Fruit fly (Drosophila melanogaster): ENCODE measurements around the gene lama.

lama gene

DNA sequence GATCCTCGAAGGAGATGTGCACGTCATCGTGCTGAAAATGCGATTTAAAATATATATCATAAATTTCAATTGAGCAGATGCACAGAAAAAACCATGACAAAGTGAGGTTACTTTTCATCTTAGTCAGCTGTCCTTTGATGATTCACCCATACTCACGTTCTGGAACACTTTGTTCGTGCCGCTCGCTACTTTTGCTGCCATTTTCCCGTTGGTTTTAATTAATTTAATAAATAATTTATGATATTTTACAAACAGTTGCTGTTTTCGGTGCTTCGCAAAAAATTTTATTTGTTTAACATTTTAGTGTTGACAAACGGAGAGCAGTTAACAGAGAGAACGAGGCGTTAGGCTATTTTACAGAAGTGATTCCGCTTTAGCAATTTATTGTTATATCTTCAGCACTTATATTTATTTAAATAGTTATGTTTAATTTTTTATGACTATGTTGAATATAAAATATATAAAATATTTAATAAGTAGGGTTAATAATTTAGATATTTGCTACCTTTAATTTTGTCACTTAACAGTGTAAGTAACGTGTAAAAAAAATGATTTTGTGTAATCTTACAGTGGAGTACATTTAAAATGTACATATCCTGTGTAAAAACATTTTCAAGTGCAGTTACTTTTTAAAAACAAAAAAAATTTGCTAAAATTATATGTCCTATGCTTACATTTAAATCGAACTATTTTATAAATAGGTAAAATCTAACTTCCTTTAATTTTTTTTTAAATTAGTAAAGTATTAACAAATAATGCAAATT is 12.2 kb upstream of the lama start, which contains the start of gene Pfdn4:
Gene Pfdn4 (minus strand): TSS at position 265 of the 764 bp plus-strand sequence.
- TF ChIP-seq Eip78C (GFP tag) (peak; percentile 34), svp (GFP tag) (peak; percentile 39), Blimp-1 (GFP tag; optimal IDR thresholded peaks at IDR 0.05) (no peak), CG10631 (GFP tag; optimal IDR thresholded peaks at IDR 0.05) (no peak), esn (GFP tag; optimal IDR thresholded peaks at IDR 0.05) (no peak), CG15336 (GFP tag; IDR thresholded peaks at IDR 0.05) (no peak), CG11902 (GFP tag; optimal IDR thresholded peaks at IDR 0.05) (no peak), eg (GFP tag; IDR thresholded peaks at IDR 0.05) (no peak)

DNA sequence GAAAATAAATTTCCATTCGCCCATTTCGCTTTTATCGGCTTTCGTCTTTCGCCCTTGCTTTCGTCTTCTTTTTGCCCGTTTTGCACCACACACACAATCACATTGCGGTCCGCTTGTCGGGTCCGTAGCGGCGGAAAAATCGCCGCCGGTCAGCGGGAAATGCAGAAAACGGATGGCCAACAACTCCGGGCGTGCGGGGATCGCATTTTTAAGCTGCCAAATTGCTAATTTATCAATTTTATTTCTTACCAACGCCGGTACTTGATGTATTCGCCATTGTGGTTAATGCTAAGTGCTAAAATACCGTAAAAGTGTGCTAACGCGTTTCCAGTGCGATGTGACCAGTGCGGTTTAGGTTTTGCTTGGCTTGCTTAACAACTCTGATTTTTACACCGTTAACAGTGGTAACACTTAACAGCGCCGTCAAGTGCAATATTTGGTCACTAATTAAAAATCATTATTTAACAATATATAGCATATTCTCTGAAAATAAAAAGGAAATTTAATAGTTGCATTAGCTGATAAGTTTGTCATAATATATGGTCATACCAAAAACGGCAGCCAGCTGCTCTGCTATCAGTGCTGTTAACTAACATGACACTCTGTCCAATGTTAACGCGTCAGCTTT is 10.3 kb upstream of the lama start, which contains the start of the genes Uev1A and Membrin:
Gene Uev1A (minus strand): TSS at position 346 of the 628 bp plus-strand sequence.
Gene Membrin (plus strand): TSS at position 576 of the 628 bp plus-strand sequence.
- no peak for TF ChIP-seq CG16779 (tag; optimal IDR thresholded peaks at IDR 0.05)
- peak; percentile 36 for TF ChIP-seq achi (GFP tag; optimal IDR thresholded peaks at IDR 0.05)
- TF ChIP-seq CG31627 (GFP tag; optimal IDR thresholded peaks at IDR 0.05) = peak; percentile 1
- TF ChIP-seq esn (GFP tag; optimal IDR thresholded peaks at IDR 0.05) = peak; percentile 32
- peak; percentile 18 for TF ChIP-seq cyc (GFP tag; optimal IDR thresholded peaks at IDR 0.05)
- TF ChIP-seq Met (GFP tag; optimal IDR thresholded peaks at IDR 0.05) = peak; percentile 11
- peak; percentile 51 for TF ChIP-seq Eip78C (GFP tag)
- TF ChIP-seq CG6792 (GFP tag; optimal IDR thresholded peaks at IDR 0.05) = no peak

DNA sequence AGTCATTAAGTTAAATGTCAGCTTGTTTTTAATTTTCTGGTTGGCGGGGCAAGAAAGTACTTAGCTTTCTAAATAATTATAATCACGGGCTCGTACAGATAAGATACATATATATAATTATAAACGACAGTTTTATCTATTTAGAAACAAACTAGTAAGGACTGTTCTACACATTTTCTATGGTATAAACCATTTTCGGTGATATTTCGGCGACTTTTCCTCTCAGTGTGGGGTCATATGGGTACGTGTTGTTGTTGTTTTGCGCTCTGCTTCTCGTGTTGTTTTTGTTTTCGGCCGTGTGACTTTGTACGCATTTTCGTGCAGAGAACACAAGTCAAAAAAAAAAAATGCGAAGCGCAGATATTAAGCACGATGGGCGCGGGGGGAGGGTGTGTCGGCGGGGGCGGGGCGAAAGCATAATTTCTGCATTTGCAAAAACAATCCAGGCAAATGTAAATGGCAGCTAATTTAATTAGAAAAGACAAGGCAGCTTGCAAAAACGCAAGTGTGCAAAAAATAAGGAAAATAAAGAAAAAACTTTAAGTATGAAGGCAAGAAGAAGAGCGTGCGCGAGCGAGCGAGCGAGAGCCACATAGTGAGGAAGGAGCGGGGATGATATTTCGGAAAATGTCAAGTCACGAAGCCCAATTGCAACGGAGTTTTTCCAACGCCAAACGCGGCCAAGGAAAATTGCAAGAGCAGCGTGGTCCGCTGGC is 9.6 kb upstream of the lama start:
- TF ChIP-seq CG7368 (GFP tag; optimal IDR thresholded peaks at IDR 0.05) = no peak
- TF ChIP-seq CG9139 (GFP tag; optimal IDR thresholded peaks at IDR 0.05) = peak; percentile 45
- TF ChIP-seq achi (GFP tag; optimal IDR thresholded peaks at IDR 0.05) = peak; percentile 70
- TF ChIP-seq fd85E (GFP tag; optimal IDR thresholded peaks at IDR 0.05) = no peak
- TF ChIP-seq lz (GFP tag; optimal IDR thresholded peaks at IDR 0.05) = peak; percentile 52
- 0 out of 2 replicates have a peak, but pooled peaks have one; percentile 8 for TF ChIP-seq Gug (GFP tag; IDR thresholded peaks at IDR 0.05)
- TF ChIP-seq Sox15 (GFP tag; optimal IDR thresholded peaks at IDR 0.05) = peak; percentile 34
- TF ChIP-seq Hr39 (GFP tag; optimal IDR thresholded peaks at IDR 0.05) = peak; percentile 60
- TF ChIP-seq CG3919 (GFP tag; optimal IDR thresholded peaks at IDR 0.05) = peak; percentile 48
- peak; percentile 10 for TF ChIP-seq CG3032 (tag; optimal IDR thresholded peaks at IDR 0.05)
- no peak for TF ChIP-seq CG16779 (tag; optimal IDR thresholded peaks at IDR 0.05)
- TF ChIP-seq net (GFP tag; optimal IDR thresholded peaks at IDR 0.05) = peak; percentile 78
- TF ChIP-seq CG6808 (GFP tag; optimal IDR thresholded peaks at IDR 0.05) = peak; percentile 69
- TF ChIP-seq dac (GFP tag; optimal IDR thresholded peaks at IDR 0.05) = no peak
- TF ChIP-seq Eip93F (GFP tag; optimal IDR thresholded peaks at IDR 0.05) = peak; percentile 36
- peak; percentile 89 for TF ChIP-seq Eip78C (GFP tag)
- no peak for TF ChIP-seq fd59A (GFP tag; optimal IDR thresholded peaks at IDR 0.05)
- TF ChIP-seq fkh (GFP tag; optimal IDR thresholded peaks at IDR 0.05) = no peak
- TF ChIP-seq Ets21C (GFP tag; optimal IDR thresholded peaks at IDR 0.05) = no peak
- peak; percentile 65 to 68 for TF ChIP-seq ss (GFP tag; optimal IDR thresholded peaks at IDR 0.05)
- TF ChIP-seq dsx (GFP tag; optimal IDR thresholded peaks at IDR 0.05; ENCODE audit: poor library complexity, severe bottlenecking) = peak; percentile 50
- no peak; the same call in 1 of the 3 replicates for TF ChIP-seq CG6163 (GFP tag; IDR thresholded peaks at IDR 0.05)
- no peak for TF ChIP-seq Smox (GFP tag; optimal IDR thresholded peaks at IDR 0.05)
- peak; percentile 50 for TF ChIP-seq spab (GFP tag; optimal IDR thresholded peaks at IDR 0.05)
- TF ChIP-seq CG15336 (GFP tag; IDR thresholded peaks at IDR 0.05) = peak; percentile 82
- TF ChIP-seq CG6854 (GFP tag; optimal IDR thresholded peaks at IDR 0.05) = no peak
- TF ChIP-seq acj6 (GFP tag; optimal IDR thresholded peaks at IDR 0.05) = peak; percentile 79
- peak; percentile 80 for TF ChIP-seq CG34406 (GFP tag; optimal IDR thresholded peaks at IDR 0.05)
- TF ChIP-seq Lpt (GFP tag; optimal IDR thresholded peaks at IDR 0.05) = peak; percentile 48
- peak; percentile 68 for TF ChIP-seq pdm3 (GFP tag; optimal IDR thresholded peaks at IDR 0.05)
- TF ChIP-seq CG11902 (GFP tag; optimal IDR thresholded peaks at IDR 0.05) = peak; percentile 12
- TF ChIP-seq Met (GFP tag; optimal IDR thresholded peaks at IDR 0.05) = peak; percentile 61
- peak; percentile 71 for TF ChIP-seq CG8119 (GFP tag; IDR thresholded peaks at IDR 0.05)
- TF ChIP-seq svp (GFP tag) = peak; percentile 95
- no peak for TF ChIP-seq Blimp-1 (GFP tag; optimal IDR thresholded peaks at IDR 0.05)
- peak; percentile 62 for TF ChIP-seq Hr4 (GFP tag; optimal IDR thresholded peaks at IDR 0.05)
- TF ChIP-seq CG31627 (GFP tag; optimal IDR thresholded peaks at IDR 0.05) = peak; percentile 58

Data from whole organism, prepupa.